Fruit fly (Drosophila melanogaster): Measurements from ENCODE around the gene aay.

The aay gene

dm6 chr3L:9397156-9397555, 25.9 kb upstream of the aay start:
- peak; percentile 23 for TF ChIP-seq spab (GFP tag; optimal IDR thresholded peaks at IDR 0.05)
- TF ChIP-seq fkh (GFP tag; optimal IDR thresholded peaks at IDR 0.05) = peak; percentile 93
- no peak for TF ChIP-seq CG34406 (GFP tag; optimal IDR thresholded peaks at IDR 0.05)
- no peak for TF ChIP-seq Hr4 (GFP tag; optimal IDR thresholded peaks at IDR 0.05)
- peak; percentile 40 for TF ChIP-seq vri (GFP tag; optimal IDR thresholded peaks at IDR 0.05)
- TF ChIP-seq CG31627 (GFP tag; optimal IDR thresholded peaks at IDR 0.05) = no peak
- no peak for TF ChIP-seq Ets21C (GFP tag; optimal IDR thresholded peaks at IDR 0.05)
- peak; percentile 16 for TF ChIP-seq CG10631 (GFP tag; optimal IDR thresholded peaks at IDR 0.05)
- 0 out of 3 replicates have a peak, but pooled peaks have one; percentile 22 for TF ChIP-seq CG8119 (GFP tag; IDR thresholded peaks at IDR 0.05)
- no peak for TF ChIP-seq eg (GFP tag; IDR thresholded peaks at IDR 0.05)
- TF ChIP-seq CG8319 (GFP tag; optimal IDR thresholded peaks at IDR 0.05) = no peak
- TF ChIP-seq CG10669 (GFP tag; optimal IDR thresholded peaks at IDR 0.05) = no peak
- peak; percentile 1 for TF ChIP-seq CG7368 (GFP tag; optimal IDR thresholded peaks at IDR 0.05)
- TF ChIP-seq OdsH (GFP tag; optimal IDR thresholded peaks at IDR 0.05) = peak; percentile 4
- TF ChIP-seq svp (GFP tag) = peak; percentile 45
- peak; percentile 25 for TF ChIP-seq Eip78C (GFP tag)
- TF ChIP-seq esn (GFP tag; optimal IDR thresholded peaks at IDR 0.05) = peak; percentile 9
- TF ChIP-seq CG6808 (GFP tag; optimal IDR thresholded peaks at IDR 0.05) = peak; percentile 52
- TF ChIP-seq CG16779 (tag; optimal IDR thresholded peaks at IDR 0.05) = peak; percentile 4
- TF ChIP-seq CG6163 (GFP tag; IDR thresholded peaks at IDR 0.05) = peak; percentile 57; the same call in 2 of the 3 replicates

dm6 chr3L:9398028-9398427, 25.0 kb upstream of the aay start:
- TF ChIP-seq svp (GFP tag) = no peak
- TF ChIP-seq achi (GFP tag; optimal IDR thresholded peaks at IDR 0.05) = no peak
- TF ChIP-seq spab (GFP tag; optimal IDR thresholded peaks at IDR 0.05) = no peak
- TF ChIP-seq pdm3 (GFP tag; optimal IDR thresholded peaks at IDR 0.05) = no peak
- no peak for TF ChIP-seq CG11902 (GFP tag; optimal IDR thresholded peaks at IDR 0.05)
- no peak for TF ChIP-seq CG8632 (GFP tag; optimal IDR thresholded peaks at IDR 0.05)
- no peak for TF ChIP-seq CG6792 (GFP tag; optimal IDR thresholded peaks at IDR 0.05)
- TF ChIP-seq CG6808 (GFP tag; optimal IDR thresholded peaks at IDR 0.05) = no peak
- TF ChIP-seq CG9139 (GFP tag; optimal IDR thresholded peaks at IDR 0.05) = no peak
- no peak for TF ChIP-seq Hr4 (GFP tag; optimal IDR thresholded peaks at IDR 0.05)
- no peak for TF ChIP-seq fd85E (GFP tag; optimal IDR thresholded peaks at IDR 0.05)

dm6 chr3L:9398435-9398981, 24.5 kb upstream of the aay start:
- TF ChIP-seq CG3919 (GFP tag; optimal IDR thresholded peaks at IDR 0.05) = peak; percentile 57
- TF ChIP-seq cyc (GFP tag; optimal IDR thresholded peaks at IDR 0.05) = peak; percentile 16
- peak; percentile 6 for TF ChIP-seq net (GFP tag; optimal IDR thresholded peaks at IDR 0.05)
- no peak for TF ChIP-seq dsx (GFP tag; optimal IDR thresholded peaks at IDR 0.05; ENCODE audit: poor library complexity, severe bottlenecking)
- TF ChIP-seq Lpt (GFP tag; optimal IDR thresholded peaks at IDR 0.05) = no peak
- peak; percentile 3 for TF ChIP-seq CG11902 (GFP tag; optimal IDR thresholded peaks at IDR 0.05)
- TF ChIP-seq CG4318 (GFP tag; optimal IDR thresholded peaks at IDR 0.05) = no peak
- TF ChIP-seq fkh (GFP tag; optimal IDR thresholded peaks at IDR 0.05) = no peak
- TF ChIP-seq CG16779 (tag; optimal IDR thresholded peaks at IDR 0.05) = no peak
- no peak for TF ChIP-seq CG31627 (GFP tag; optimal IDR thresholded peaks at IDR 0.05)
- TF ChIP-seq CG6276 (GFP tag; optimal IDR thresholded peaks at IDR 0.05) = no peak
- no peak for TF ChIP-seq Gug (GFP tag; IDR thresholded peaks at IDR 0.05)
- 0 out of 3 replicates have a peak, but pooled peaks have one; percentile 25 for TF ChIP-seq CG8119 (GFP tag; IDR thresholded peaks at IDR 0.05)
- TF ChIP-seq svp (GFP tag) = no peak
- TF ChIP-seq CG3032 (tag; optimal IDR thresholded peaks at IDR 0.05) = peak; percentile 39
- TF ChIP-seq Ets96B (tag; optimal IDR thresholded peaks at IDR 0.05) = peak; percentile 8
- TF ChIP-seq CG10669 (GFP tag; optimal IDR thresholded peaks at IDR 0.05) = peak; percentile 21
- TF ChIP-seq Met (GFP tag; optimal IDR thresholded peaks at IDR 0.05) = no peak
- TF ChIP-seq dac (GFP tag; optimal IDR thresholded peaks at IDR 0.05) = no peak
- TF ChIP-seq CG6808 (GFP tag; optimal IDR thresholded peaks at IDR 0.05) = peak; percentile 5
- TF ChIP-seq eg (GFP tag; IDR thresholded peaks at IDR 0.05) = no peak; the same call in 1 of the 3 replicates
- peak in 1 of 2 experiments; percentile 12 for TF ChIP-seq salr (GFP tag; optimal IDR thresholded peaks at IDR 0.05)
- peak; percentile 14 for TF ChIP-seq spab (GFP tag; optimal IDR thresholded peaks at IDR 0.05)
- peak; percentile 19 for TF ChIP-seq Sox14 (GFP tag; optimal IDR thresholded peaks at IDR 0.05)
- TF ChIP-seq OdsH (GFP tag; optimal IDR thresholded peaks at IDR 0.05) = peak; percentile 21
- TF ChIP-seq ss (GFP tag; optimal IDR thresholded peaks at IDR 0.05) = peak; percentile 24 to 25
- peak; percentile 11 for TF ChIP-seq CG7368 (GFP tag; optimal IDR thresholded peaks at IDR 0.05)
- peak; percentile 31; the same call in 1 of the 3 replicates for TF ChIP-seq CG6163 (GFP tag; IDR thresholded peaks at IDR 0.05)
- no peak for TF ChIP-seq CG32006 (GFP tag; optimal IDR thresholded peaks at IDR 0.05)
- no peak for TF ChIP-seq topi (GFP tag; optimal IDR thresholded peaks at IDR 0.05)
- no peak for TF ChIP-seq acj6 (GFP tag; optimal IDR thresholded peaks at IDR 0.05)
- TF ChIP-seq CG8319 (GFP tag; optimal IDR thresholded peaks at IDR 0.05) = no peak
- TF ChIP-seq CG9139 (GFP tag; optimal IDR thresholded peaks at IDR 0.05) = no peak

Measured in whole organism, prepupa.